Worm (Caenorhabditis elegans): ENCODE data around the gene F52E4.5.

F52E4.5 gene

DNA sequence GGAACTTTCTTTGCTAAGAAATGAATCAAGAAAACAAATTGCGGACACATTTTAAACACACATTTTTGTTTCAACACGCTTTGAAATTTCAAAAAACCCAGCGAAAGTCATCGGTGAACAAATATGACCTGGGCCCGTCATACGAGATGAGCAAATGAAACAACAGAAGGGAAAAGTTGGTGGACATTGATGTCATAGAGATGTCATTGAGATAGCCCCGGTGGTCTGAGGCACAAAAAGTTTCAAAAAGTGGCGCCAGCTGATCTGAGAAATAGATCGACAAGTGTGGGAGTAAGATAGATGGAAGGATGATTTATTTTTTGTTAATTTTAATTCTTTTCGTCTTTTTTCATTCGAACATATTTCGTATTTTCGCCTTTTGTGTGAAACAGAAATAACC lies 38.4 kb downstream of the F52E4.5 start:
- TF ChIP-seq zag-1 (tag; optimal IDR thresholded peaks at IDR 0.05) (no peak), lsy-2 (tag; optimal IDR thresholded peaks at IDR 0.05) (no peak), nhr-28 (tag; optimal IDR thresholded peaks at IDR 0.05) (no peak), mab-9 (GFP tag; IDR thresholded peaks at IDR 0.05) (no peak), alr-1 (tag; optimal IDR thresholded peaks at IDR 0.05; ENCODE audit: borderline replicate concordance) (no peak), fkh-10 (GFP tag; optimal IDR thresholded peaks at IDR 0.05) (no peak), efl-1 (optimal IDR thresholded peaks at IDR 0.05) (no peak), efl-1 (GFP tag; optimal IDR thresholded peaks at IDR 0.05 in 1 of 2) (peak in 1 of 2 experiments; percentile 60), nhr-20 (tag; optimal IDR thresholded peaks at IDR 0.05) (no peak), lin-35 (GFP tag; optimal IDR thresholded peaks at IDR 0.05) (no peak), rnt-1 (tag; optimal IDR thresholded peaks at IDR 0.05) (peak; percentile 68), lin-14 (GFP tag; optimal IDR thresholded peaks at IDR 0.05) (peak; percentile 20), C34B4.2 (tag; optimal IDR thresholded peaks at IDR 0.05) (no peak)

DNA sequence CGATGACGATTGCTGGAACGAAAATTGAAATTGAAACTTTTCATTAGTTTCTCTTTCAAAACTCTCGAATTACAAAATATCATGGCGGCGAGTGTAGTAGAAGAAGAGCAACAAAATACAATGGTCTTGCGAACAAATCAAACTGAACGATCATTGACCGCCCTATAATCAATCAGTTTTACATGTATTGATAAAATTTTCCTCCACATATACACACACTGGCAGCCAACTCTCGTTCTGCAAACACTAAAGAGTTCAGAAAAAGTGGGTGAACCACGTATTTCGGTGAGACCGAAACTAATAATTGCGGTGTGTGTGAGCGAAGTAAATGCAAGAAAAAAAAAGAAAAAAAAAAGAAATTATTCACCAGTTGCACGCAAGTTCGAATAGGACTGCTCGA lies 39.9 kb downstream of the F52E4.5 start:
- no peak for TF ChIP-seq nhr-76 (tag; optimal IDR thresholded peaks at IDR 0.05)
- peak; percentile 31 for TF ChIP-seq nhr-85 (tag)

ce11 chrX:3045466-3045865 lies 41.7 kb downstream of the F52E4.5 start, which contains the start of gene cnnm-3:
Gene cnnm-3, minus strand, starts transcription at chrX:3045847.
- TF ChIP-seq nhr-84 (tag; optimal IDR thresholded peaks at IDR 0.05): no peak
- TF ChIP-seq nhr-76 (tag; optimal IDR thresholded peaks at IDR 0.05): no peak
- no peak for TF ChIP-seq skn-1 (tag; optimal IDR thresholded peaks at IDR 0.05)
- TF ChIP-seq aha-1 (tag; optimal IDR thresholded peaks at IDR 0.05): no peak

ce11 chrX:3040609-3041008 lies 46.5 kb downstream of the F52E4.5 start:
- peak; percentile 62 for TF ChIP-seq lin-14 (GFP tag; optimal IDR thresholded peaks at IDR 0.05)
- TF ChIP-seq efl-1 (optimal IDR thresholded peaks at IDR 0.05): no peak
- TF ChIP-seq efl-1 (GFP tag; optimal IDR thresholded peaks at IDR 0.05 in 1 of 2): peak in 1 of 2 experiments; percentile 72
- no peak for TF ChIP-seq aly-2 (tag; optimal IDR thresholded peaks at IDR 0.05)
- no peak for TF ChIP-seq tbx-2 (tag; optimal IDR thresholded peaks at IDR 0.05)
- no peak for TF ChIP-seq swsn-7 (tag; optimal IDR thresholded peaks at IDR 0.05)
- TF ChIP-seq rnt-1 (tag; optimal IDR thresholded peaks at IDR 0.05): peak; percentile 6

DNA sequence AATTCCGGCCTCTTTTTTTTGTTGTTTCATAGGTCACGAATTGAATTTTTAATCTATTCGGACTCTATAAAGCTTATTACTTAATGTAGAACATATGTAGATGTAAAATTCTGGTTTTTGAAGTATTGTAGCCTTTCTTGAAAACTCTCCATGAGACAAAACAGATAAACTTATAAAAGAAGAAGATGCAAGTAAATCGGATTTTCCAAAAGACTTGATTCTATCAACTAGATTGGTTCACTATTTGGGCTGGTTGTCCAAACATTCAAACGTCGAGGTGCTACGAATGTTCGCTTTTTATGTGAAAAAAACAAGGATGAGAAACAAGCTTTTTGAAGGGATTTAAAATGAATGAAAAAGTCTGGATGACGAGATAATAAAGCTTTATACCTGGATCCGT lies 47.1 kb downstream of the F52E4.5 start:
- no peak for TF ChIP-seq aha-1 (tag; optimal IDR thresholded peaks at IDR 0.05)
- no peak for TF ChIP-seq lin-35 (GFP tag; optimal IDR thresholded peaks at IDR 0.05)
- TF ChIP-seq nhr-84 (tag; optimal IDR thresholded peaks at IDR 0.05): no peak
- no peak for TF ChIP-seq xbp-1 (tag; optimal IDR thresholded peaks at IDR 0.05)
- TF ChIP-seq lsy-2 (tag; optimal IDR thresholded peaks at IDR 0.05): no peak
- no peak for TF ChIP-seq nhr-19 (GFP tag; conservative IDR thresholded peaks at IDR 0.05)
- peak; percentile 20 for TF ChIP-seq lin-14 (GFP tag; optimal IDR thresholded peaks at IDR 0.05)
- peak; percentile 15 for TF ChIP-seq ces-1 (GFP tag; optimal IDR thresholded peaks at IDR 0.05)

DNA sequence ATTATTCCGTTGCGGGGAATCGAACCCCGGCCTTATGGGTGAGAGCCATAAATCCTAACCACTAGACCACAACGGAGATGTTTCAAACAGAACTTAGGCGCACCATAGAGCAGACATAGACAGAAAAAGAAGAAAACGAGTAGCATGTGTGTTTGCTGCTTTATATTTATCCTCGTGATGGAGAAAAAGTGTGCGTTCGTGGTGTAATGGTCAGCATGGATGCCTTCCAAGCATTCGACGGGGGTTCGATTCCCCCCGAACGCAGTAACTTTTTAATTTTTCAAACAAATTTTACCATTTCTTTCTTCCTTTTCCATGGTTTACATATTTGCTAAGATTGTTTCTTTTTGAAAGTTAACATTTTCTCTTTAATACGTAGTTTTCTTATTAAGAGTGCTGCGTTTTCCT lies 51.2 kb downstream of the F52E4.5 start:
- TF ChIP-seq fkh-10 (GFP tag; optimal IDR thresholded peaks at IDR 0.05): peak; percentile 90
- TF ChIP-seq nhr-237 (tag; optimal IDR thresholded peaks at IDR 0.05): peak; percentile 31
- TF ChIP-seq nhr-19 (GFP tag; conservative IDR thresholded peaks at IDR 0.05): peak; percentile 95
- TF ChIP-seq nhr-20 (tag; optimal IDR thresholded peaks at IDR 0.05): peak; percentile 94
- peak; percentile 64 for TF ChIP-seq nhr-11 (tag; optimal IDR thresholded peaks at IDR 0.05)
- peak; percentile 87 for TF ChIP-seq lin-39 (tag; optimal IDR thresholded peaks at IDR 0.05)
- peak; percentile 81 for TF ChIP-seq pax-3 (tag; optimal IDR thresholded peaks at IDR 0.05)
- peak; percentile 96 for TF ChIP-seq ceh-8 (GFP tag; optimal IDR thresholded peaks at IDR 0.05)
- TF ChIP-seq aha-1 (tag; optimal IDR thresholded peaks at IDR 0.05): no peak
- peak; percentile 81 for TF ChIP-seq zip-4 (GFP tag; optimal IDR thresholded peaks at IDR 0.05)
- peak; percentile 92 for TF ChIP-seq tbx-2 (tag; optimal IDR thresholded peaks at IDR 0.05)
- TF ChIP-seq dpl-1 (GFP tag; optimal IDR thresholded peaks at IDR 0.05): peak; percentile 10 to 49 (median 46)
- TF ChIP-seq ztf-4 (tag; optimal IDR thresholded peaks at IDR 0.05): peak; percentile 83
- TF ChIP-seq ama-1 (optimal IDR thresholded peaks at IDR 0.05): peak; percentile 55
- TF ChIP-seq blmp-1 (tag; optimal IDR thresholded peaks at IDR 0.05): no peak
- peak in 3 of 6 experiments; percentile 14 to 94 (median 51) for TF ChIP-seq elt-3 (tag; optimal IDR thresholded peaks at IDR 0.05)
- TF ChIP-seq skn-1 (tag; optimal IDR thresholded peaks at IDR 0.05): peak; percentile 79
- peak; percentile 92 for TF ChIP-seq lin-14 (GFP tag; optimal IDR thresholded peaks at IDR 0.05)
- peak; percentile 72 for TF ChIP-seq nhr-76 (tag; optimal IDR thresholded peaks at IDR 0.05)
- TF ChIP-seq ceh-63 (GFP tag; optimal IDR thresholded peaks at IDR 0.05): peak; percentile 76
- peak; percentile 92 for TF ChIP-seq nhr-85 (tag)
- TF ChIP-seq unc-86 (tag; optimal IDR thresholded peaks at IDR 0.05): peak; percentile 87
- peak; percentile 92 for TF ChIP-seq egl-13 (tag; optimal IDR thresholded peaks at IDR 0.05)
- peak; percentile 84 for TF ChIP-seq lin-13 (GFP tag; optimal IDR thresholded peaks at IDR 0.05)
- peak; percentile 93 for TF ChIP-seq ceh-88 (GFP tag; IDR thresholded peaks at IDR 0.05)
- peak; percentile 90 for TF ChIP-seq rnt-1 (tag; optimal IDR thresholded peaks at IDR 0.05)
- TF ChIP-seq snu-23 (GFP tag; optimal IDR thresholded peaks at IDR 0.05): peak; percentile 98
- peak; percentile 55 for TF ChIP-seq nhr-28 (tag; optimal IDR thresholded peaks at IDR 0.05)
- no peak for TF ChIP-seq zag-1 (tag; optimal IDR thresholded peaks at IDR 0.05)
- peak; percentile 89 for TF ChIP-seq mab-9 (GFP tag; IDR thresholded peaks at IDR 0.05)

Data from whole organism, L1 larva.